Worm (Caenorhabditis elegans): ENCODE results near the gene R12G8.1.

R12G8.1 gene

DNA sequence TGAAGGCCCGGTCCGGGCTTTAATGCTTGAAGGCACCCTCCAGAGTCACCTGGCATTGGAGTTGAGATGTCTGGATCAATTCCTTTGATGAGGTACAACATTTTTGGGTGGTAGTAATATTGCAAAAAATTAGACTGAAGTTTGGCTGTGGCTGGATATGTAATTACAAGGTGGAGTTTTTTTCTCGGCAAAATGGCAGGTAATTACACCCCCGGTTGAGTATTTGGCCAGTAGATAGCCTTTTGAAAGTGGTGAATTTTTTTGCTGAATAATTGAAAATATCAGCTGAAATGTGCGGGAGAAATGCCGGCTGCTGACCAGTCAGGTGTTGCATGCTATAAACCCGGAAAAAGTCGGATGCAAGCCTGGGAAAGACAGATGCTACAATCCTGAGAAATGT is 49.9 kb downstream of the R12G8.1 start, which contains the start of gene Y26G10.4:
TSS of gene Y26G10.4 (minus strand) at position 101 of the 400 bp plus-strand sequence.
- TF ChIP-seq unc-62 (GFP tag; optimal IDR thresholded peaks at IDR 0.05), result no peak
